1 fruit fly cellular context compared by ENCODE assay signal in genomic region chr3L:4618865-4619496, dm6.
A peak's percentile ranks its signal among the peaks of the same experiment; 100 is the strongest.
TF ChIP-seq lines count a peak whose summit lies in the region.

No protein-coding gene starts in this region.

TF ChIP-seq in whole organism, embryonic, 481 proteins besides CTCF, POLR2A, EP300 and RAD21 (continued from another document):
- peak; percentile 17 for TF ChIP-seq Fer1 (GFP tag; optimal IDR thresholded peaks at IDR 0.05; lab: Kevin White, UChicago)
- TF ChIP-seq Med (GFP tag; lab: Kevin White, UChicago), result peak; percentile 8
- peak; percentile 22 for TF ChIP-seq Meics (GFP tag; optimal IDR thresholded peaks at IDR 0.05; lab: Kevin White, UChicago)
- TF ChIP-seq CG6765 (GFP tag; optimal IDR thresholded peaks at IDR 0.05; lab: Kevin White, UChicago), result no peak
- TF ChIP-seq NC2α (GFP tag; optimal IDR thresholded peaks at IDR 0.05; lab: Kevin White, UChicago), result no peak
- TF ChIP-seq Atf-2 (GFP tag; optimal IDR thresholded peaks at IDR 0.05; lab: Kevin White, UChicago), result no peak
- TF ChIP-seq CG17359 (tag; optimal IDR thresholded peaks at IDR 0.05; lab: Kevin White, UChicago), result peak; percentile 39
- no peak for TF ChIP-seq CG12155 (GFP tag; optimal IDR thresholded peaks at IDR 0.05; lab: Kevin White, UChicago)
- peak; percentile 36 for TF ChIP-seq Asciz (GFP tag; optimal IDR thresholded peaks at IDR 0.05; lab: Kevin White, UChicago)
- TF ChIP-seq Dp (GFP tag; optimal IDR thresholded peaks at IDR 0.05; lab: Kevin White, UChicago), result no peak
- TF ChIP-seq lab (GFP tag; optimal IDR thresholded peaks at IDR 0.05; lab: Kevin White, UChicago), result peak; percentile 7
- no peak for TF ChIP-seq CG17612 (GFP tag; IDR thresholded peaks at IDR 0.05; lab: Robert Waterston, UW)
- TF ChIP-seq ems (GFP tag; optimal IDR thresholded peaks at IDR 0.05; lab: Kevin White, UChicago), result no peak
- TF ChIP-seq CG31441 (GFP tag; IDR thresholded peaks at IDR 0.05; lab: Robert Waterston, UW), result 0 out of 2 replicates have a peak, but pooled peaks have one; percentile 15
- peak; percentile 12 for TF ChIP-seq CG18476 (GFP tag; optimal IDR thresholded peaks at IDR 0.05; lab: Kevin White, UChicago)
- TF ChIP-seq CG7963 (GFP tag; IDR thresholded peaks at IDR 0.05; lab: Robert Waterston, UW; ENCODE audit: partially characterized antibody), result no peak
- no peak for TF ChIP-seq pros (GFP tag; optimal IDR thresholded peaks at IDR 0.05; lab: Kevin White, UChicago)
- peak; percentile 17 for TF ChIP-seq CG7839 (tag; optimal IDR thresholded peaks at IDR 0.05; lab: Kevin White, UChicago)
- peak; percentile 7 for TF ChIP-seq CG10147 (GFP tag; optimal IDR thresholded peaks at IDR 0.05; lab: Kevin White, UChicago)
- peak; percentile 19 for TF ChIP-seq CG2712 (tag; optimal IDR thresholded peaks at IDR 0.05; lab: Kevin White, UChicago)
- peak; percentile 39 for TF ChIP-seq phol (tag; optimal IDR thresholded peaks at IDR 0.05; lab: Kevin White, UChicago)
- TF ChIP-seq CG17361 (GFP tag; IDR thresholded peaks at IDR 0.05; lab: Robert Waterston, UW), result 0 out of 3 replicates have a peak, but pooled peaks have one; percentile 32
TF ChIP-seq in whole organism, embryonic: peak in this region for 33.
